Fruit fly (Drosophila melanogaster): ENCODE measurements around the gene pnt.

Gene pnt

DNA sequence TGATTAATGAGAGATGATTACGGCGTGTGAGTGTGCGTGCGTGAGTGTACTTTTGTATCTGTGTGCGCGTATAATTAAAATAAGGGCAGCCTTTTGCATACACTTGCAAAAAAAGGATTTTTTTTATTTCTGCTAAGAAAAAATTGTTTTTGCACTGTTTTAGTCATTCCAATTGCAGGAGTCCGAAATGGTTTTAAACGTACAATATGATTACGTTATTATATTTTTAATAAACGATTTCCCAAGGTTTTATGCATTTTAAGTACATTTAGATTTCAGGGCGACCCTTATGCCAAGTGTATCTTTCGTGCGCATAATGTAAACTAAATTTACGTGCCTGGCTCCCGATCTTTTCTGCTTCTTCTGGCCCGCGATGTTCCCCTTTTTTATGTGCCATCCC lies 11.1 kb downstream of the pnt start:
- TF ChIP-seq Pif1B (GFP tag; optimal IDR thresholded peaks at IDR 0.05) (peak; percentile 52), CG32121 (GFP tag; IDR thresholded peaks at IDR 0.05) (peak; percentile 59), CG8159 (tag; optimal IDR thresholded peaks at IDR 0.05) (peak; percentile 76), D1 (tag; optimal IDR thresholded peaks at IDR 0.05) (no peak), gl (tag; optimal IDR thresholded peaks at IDR 0.05) (peak; percentile 57), CG14655 (GFP tag; optimal IDR thresholded peaks at IDR 0.05) (peak; percentile 64), CG8301 (tag; optimal IDR thresholded peaks at IDR 0.05) (peak; percentile 58), CG15710 (tag; optimal IDR thresholded peaks at IDR 0.05) (peak; percentile 75), CG34367 (tag; optimal IDR thresholded peaks at IDR 0.05) (peak; percentile 64), CG9948 (tag; optimal IDR thresholded peaks at IDR 0.05) (peak; percentile 67), CG4496 (GFP tag; IDR thresholded peaks at IDR 0.05) (peak; percentile 63; the same call in 2 of the 3 replicates), fd96Ca (GFP tag; IDR thresholded peaks at IDR 0.05) (peak; percentile 42; the same call in 1 of the 3 replicates), Pif1A (GFP tag; optimal IDR thresholded peaks at IDR 0.05) (peak; percentile 55), CG12605 (GFP tag; IDR thresholded peaks at IDR 0.05) (no peak), Ets98B (GFP tag; IDR thresholded peaks at IDR 0.05) (peak; percentile 45; the same call in 1 of the 2 replicates), CG17806 (tag; optimal IDR thresholded peaks at IDR 0.05) (peak; percentile 77), rn (GFP tag; IDR thresholded peaks at IDR 0.05) (no peak), CG10348 (GFP tag; IDR thresholded peaks at IDR 0.05) (no peak), Snoo (tag; optimal IDR thresholded peaks at IDR 0.05) (peak; percentile 55), EcR (GFP tag; optimal IDR thresholded peaks at IDR 0.05) (no peak)

- peak; percentile 92 for TF ChIP-seq CG15710 (tag; optimal IDR thresholded peaks at IDR 0.05)
- TF ChIP-seq Pif1B (GFP tag; optimal IDR thresholded peaks at IDR 0.05) = peak; percentile 93
- peak; percentile 92 for TF ChIP-seq CG14655 (GFP tag; optimal IDR thresholded peaks at IDR 0.05)
- TF ChIP-seq Pif1A (GFP tag; optimal IDR thresholded peaks at IDR 0.05) = peak; percentile 96
- peak; percentile 87 for TF ChIP-seq rn (GFP tag; IDR thresholded peaks at IDR 0.05)
- TF ChIP-seq CG4496 (GFP tag; IDR thresholded peaks at IDR 0.05) = peak; percentile 98
- peak; percentile 91 for TF ChIP-seq CG9948 (tag; optimal IDR thresholded peaks at IDR 0.05)
- peak; percentile 99 for TF ChIP-seq gl (tag; optimal IDR thresholded peaks at IDR 0.05)
- TF ChIP-seq CG8301 (tag; optimal IDR thresholded peaks at IDR 0.05) = peak; percentile 94
- TF ChIP-seq D1 (tag; optimal IDR thresholded peaks at IDR 0.05) = peak; percentile 64
- peak; percentile 94 for TF ChIP-seq fd96Ca (GFP tag; IDR thresholded peaks at IDR 0.05)
- TF ChIP-seq CG32121 (GFP tag; IDR thresholded peaks at IDR 0.05) = peak; percentile 92
- peak; percentile 95 for TF ChIP-seq Ets98B (GFP tag; IDR thresholded peaks at IDR 0.05)
- peak; percentile 83 for TF ChIP-seq Snoo (tag; optimal IDR thresholded peaks at IDR 0.05)
- peak; percentile 92 for TF ChIP-seq CG8159 (tag; optimal IDR thresholded peaks at IDR 0.05)
- no peak for TF ChIP-seq CG10348 (GFP tag; IDR thresholded peaks at IDR 0.05)
- peak; percentile 91 for TF ChIP-seq CG17806 (tag; optimal IDR thresholded peaks at IDR 0.05)
- TF ChIP-seq CG12605 (GFP tag; IDR thresholded peaks at IDR 0.05) = peak; percentile 99
- peak; percentile 98 for TF ChIP-seq CG13204 (GFP tag; optimal IDR thresholded peaks at IDR 0.05)
- peak; percentile 61 for TF ChIP-seq EcR (GFP tag; optimal IDR thresholded peaks at IDR 0.05)
- peak; percentile 97 for TF ChIP-seq CG34367 (tag; optimal IDR thresholded peaks at IDR 0.05)
Measured at dm6 chr3R:23334036-23334744, 11.8 kb downstream of the pnt start.

dm6 chr3R:23333334-23334035 lies 12.5 kb downstream of the pnt start:
- no peak for TF ChIP-seq Pif1B (GFP tag; optimal IDR thresholded peaks at IDR 0.05)
- TF ChIP-seq EcR (GFP tag; optimal IDR thresholded peaks at IDR 0.05) = no peak
- no peak for TF ChIP-seq D1 (tag; optimal IDR thresholded peaks at IDR 0.05)
- no peak for TF ChIP-seq Ets98B (GFP tag; IDR thresholded peaks at IDR 0.05)
- no peak for TF ChIP-seq gl (tag; optimal IDR thresholded peaks at IDR 0.05)
- TF ChIP-seq CG8301 (tag; optimal IDR thresholded peaks at IDR 0.05) = peak; percentile 37
- peak; percentile 51 for TF ChIP-seq CG9948 (tag; optimal IDR thresholded peaks at IDR 0.05)
- no peak for TF ChIP-seq CG13204 (GFP tag; optimal IDR thresholded peaks at IDR 0.05)
- peak; percentile 39 for TF ChIP-seq CG8159 (tag; optimal IDR thresholded peaks at IDR 0.05)
- no peak for TF ChIP-seq Snoo (tag; optimal IDR thresholded peaks at IDR 0.05)
- no peak for TF ChIP-seq CG15710 (tag; optimal IDR thresholded peaks at IDR 0.05)
- TF ChIP-seq Pif1A (GFP tag; optimal IDR thresholded peaks at IDR 0.05) = no peak
- peak; percentile 51 for TF ChIP-seq CG32121 (GFP tag; IDR thresholded peaks at IDR 0.05)
- TF ChIP-seq CG34367 (tag; optimal IDR thresholded peaks at IDR 0.05) = no peak
- 0 out of 2 replicates have a peak, but pooled peaks have one; percentile 29 for TF ChIP-seq CG12605 (GFP tag; IDR thresholded peaks at IDR 0.05)
- TF ChIP-seq fd96Ca (GFP tag; IDR thresholded peaks at IDR 0.05) = peak; percentile 12; the same call in 1 of the 3 replicates
- TF ChIP-seq CG14655 (GFP tag; optimal IDR thresholded peaks at IDR 0.05) = peak; percentile 33
- TF ChIP-seq CG4496 (GFP tag; IDR thresholded peaks at IDR 0.05) = no peak
- no peak for TF ChIP-seq rn (GFP tag; IDR thresholded peaks at IDR 0.05)
- no peak for TF ChIP-seq CG10348 (GFP tag; IDR thresholded peaks at IDR 0.05)
- TF ChIP-seq CG17806 (tag; optimal IDR thresholded peaks at IDR 0.05) = peak; percentile 48

DNA sequence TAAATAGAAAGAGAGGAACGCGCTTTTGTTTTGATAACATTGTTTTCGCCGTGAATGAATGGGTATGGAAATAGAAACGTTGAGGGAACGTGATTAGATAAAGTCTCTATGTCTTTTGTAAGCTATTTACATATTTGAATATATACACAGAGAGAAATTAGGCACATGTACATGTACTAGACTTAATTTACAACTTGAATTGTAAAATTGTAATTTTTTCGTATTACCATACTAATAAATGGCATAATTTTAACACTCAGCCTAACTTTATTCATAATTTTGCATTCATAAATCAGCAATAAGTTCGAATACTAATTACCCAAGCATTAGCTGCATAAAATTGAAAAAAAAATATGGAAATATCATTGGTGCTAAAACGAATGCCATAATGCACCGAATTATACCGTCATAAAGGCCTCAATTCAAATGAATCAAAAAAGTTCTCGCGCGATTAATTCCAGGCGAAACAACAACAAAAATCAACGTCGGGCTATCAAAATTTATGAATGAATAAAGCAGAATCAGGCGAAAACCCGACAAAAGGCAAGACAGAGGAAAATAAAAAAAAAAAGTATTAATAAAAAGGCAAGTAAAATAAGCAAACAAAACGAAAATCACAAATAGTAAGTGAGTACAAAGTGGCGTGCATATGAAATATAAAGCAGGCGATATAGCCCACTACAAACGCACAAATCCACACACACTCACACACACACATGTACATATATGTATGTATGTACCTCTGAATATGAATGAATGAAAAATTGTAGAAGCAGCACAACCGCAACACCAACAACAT lies 13.2 kb downstream of the pnt start:
- no peak for TF ChIP-seq CG13204 (GFP tag; optimal IDR thresholded peaks at IDR 0.05)
- TF ChIP-seq CG34367 (tag; optimal IDR thresholded peaks at IDR 0.05) = peak; percentile 6
- peak; percentile 19 for TF ChIP-seq Pif1A (GFP tag; optimal IDR thresholded peaks at IDR 0.05)
